Worm (Caenorhabditis elegans) whole organism, L1 larva: ENCODE data around the gene B0545.4.

ENCODE experiments used
- C04F5.9 ChIP-seq: sonication (generic microtip); optimal IDR thresholded peaks from 2 replicates; lab custom pipeline; 2016; ENCODE audit warnings: missing genetic modification characterization, missing compliant biosample characterization
- aha-1 ChIP-seq: fragments of 150-350 bp; optimal IDR thresholded peaks from 2 replicates; lab custom pipeline; 2014; ENCODE audit warnings: missing biosample characterization, missing genetic modification characterization
- blmp-1 ChIP-seq: fragments of 150-350 bp; optimal IDR thresholded peaks from 2 replicates; lab custom pipeline; 2014; ENCODE audit warnings: missing biosample characterization, missing genetic modification characterization
- ceh-63 ChIP-seq: fragments of 200-800 bp; sonication (Bioruptor generic); optimal IDR thresholded peaks from 2 replicates; lab custom pipeline; 2018; ENCODE audit warnings: mild to moderate bottlenecking, missing genetic modification characterization, missing compliant biosample characterization
- ceh-90 ChIP-seq: sonication (generic microtip); optimal IDR thresholded peaks from 2 replicates; lab custom pipeline; 2016; ENCODE audit warnings: missing genetic modification characterization, missing compliant biosample characterization
- ces-1 ChIP-seq: fragments of 150-350 bp; optimal IDR thresholded peaks from 2 replicates; lab custom pipeline; 2014; ENCODE audit warnings: missing biosample characterization, missing genetic modification reagents, missing genetic modification characterization
- dpl-1 ChIP-seq, 3 experiments: fragments of 150-350 bp in 2 of 3; sonication (generic microtip) in 1 of 3; optimal IDR thresholded peaks; 2 replicates each; lab custom pipeline; 2014 to 2017; ENCODE audit warnings: missing biosample characterization in 3 of 3, missing genetic modification characterization in 3 of 3, missing genetic modification reagents in 3 of 3
- dsc-1 ChIP-seq: sonication (generic microtip); optimal IDR thresholded peaks from 2 replicates; lab custom pipeline; 2016; ENCODE audit warnings: mild to moderate bottlenecking, missing genetic modification characterization, missing compliant biosample characterization
- efl-1 ChIP-seq, 4 experiments: fragments of 150-350 bp; optimal IDR thresholded peaks in 3 of 4; peaks in 1 of 4; 1 replicate in 1 of 4; 2 replicates in 3 of 4; lab custom pipeline; 2014; ENCODE audit warnings: missing biosample characterization in 2 of 4, missing genetic modification characterization in 2 of 4, missing genetic modification reagents in 2 of 4
- efl-3 ChIP-seq: fragments of 200-800 bp; sonication (Bioruptor generic); optimal IDR thresholded peaks from 2 replicates; lab custom pipeline; 2018; ENCODE audit warnings: mild to moderate bottlenecking, missing genetic modification characterization, missing compliant biosample characterization
- egl-13 ChIP-seq: sonication (generic microtip); optimal IDR thresholded peaks from 2 replicates; lab custom pipeline; 2016; ENCODE audit warnings: missing genotype, missing genetic modification reagents, missing genetic modification characterization, missing compliant biosample characterization
- fkh-10 ChIP-seq: sonication (generic microtip); optimal IDR thresholded peaks from 2 replicates; lab custom pipeline; 2017; ENCODE audit warnings: missing biosample characterization, missing genetic modification reagents, missing genetic modification characterization
- fkh-8 ChIP-seq: sonication (generic microtip); optimal IDR thresholded peaks from 2 replicates; lab custom pipeline; 2016; ENCODE audit warnings: mild to moderate bottlenecking, missing genetic modification characterization, missing compliant biosample characterization
- hlh-17 ChIP-seq: fragments of 200-800 bp; sonication (Bioruptor generic); optimal IDR thresholded peaks from 2 replicates; lab custom pipeline; 2018; ENCODE audit warnings: missing genetic modification characterization, mild to moderate bottlenecking, missing compliant biosample characterization, moderate library complexity, borderline replicate concordance
- hlh-4 ChIP-seq: sonication (generic microtip); optimal IDR thresholded peaks from 2 replicates; lab custom pipeline; 2016; ENCODE audit warnings: mild to moderate bottlenecking, missing genetic modification characterization, missing compliant biosample characterization
- jun-1 ChIP-seq: fragments of 150-350 bp; optimal IDR thresholded peaks from 2 replicates; lab custom pipeline; 2014; ENCODE audit warnings: missing biosample characterization, missing genetic modification reagents, missing genetic modification characterization
- lin-14 ChIP-seq: fragments of 200-800 bp; sonication (Bioruptor generic); optimal IDR thresholded peaks from 2 replicates; lab custom pipeline; 2018; ENCODE audit warnings: mild to moderate bottlenecking, missing genetic modification characterization, moderate library complexity, missing compliant biosample characterization
- lin-15B ChIP-seq: fragments of 150-350 bp; sonication (generic microtip); optimal IDR thresholded peaks from 3 replicates; lab custom pipeline; 2014; ENCODE audit warnings: missing biosample characterization, missing genetic modification characterization
- lin-35 ChIP-seq, 2 experiments: fragments of 150-350 bp; optimal IDR thresholded peaks; 2 replicates each; lab custom pipeline; 2014; ENCODE audit warnings: missing biosample characterization in 2 of 2, missing genetic modification characterization in 2 of 2, missing genetic modification reagents in 2 of 2
- lin-39 ChIP-seq: fragments of 150-350 bp; optimal IDR thresholded peaks from 2 replicates; lab custom pipeline; 2014; ENCODE audit warnings: missing biosample characterization, missing genetic modification reagents, missing genetic modification characterization
- lsy-2 ChIP-seq, 2 experiments: fragments of 150-350 bp; optimal IDR thresholded peaks; 2 replicates each; lab custom pipeline; 2014; ENCODE audit warnings: missing biosample characterization in 2 of 2, missing genetic modification characterization in 2 of 2
- mab-9 ChIP-seq: fragments of 200-800 bp; sonication (Bioruptor generic); IDR thresholded peaks from 2 replicates; pipeline ENCODE4 v1.3.6; 2022; ENCODE audit warnings: missing genetic modification reagents, missing genetic modification characterization, missing compliant biosample characterization
- mef-2 ChIP-seq: fragments of 150-350 bp; optimal IDR thresholded peaks from 2 replicates; lab custom pipeline; 2014; ENCODE audit warnings: missing biosample characterization, missing genetic modification characterization
- mep-1 ChIP-seq: fragments of 150-350 bp; optimal IDR thresholded peaks from 2 replicates; lab custom pipeline; 2014; ENCODE audit warnings: missing biosample characterization, missing genetic modification characterization
- nhr-47 ChIP-seq: sonication (generic microtip); optimal IDR thresholded peaks from 2 replicates; lab custom pipeline; 2016; ENCODE audit warnings: mild to moderate bottlenecking, missing genetic modification characterization, moderate library complexity, missing compliant biosample characterization
- nhr-71 ChIP-seq: sonication (generic microtip); optimal IDR thresholded peaks from 2 replicates; lab custom pipeline; 2016; ENCODE audit warnings: mild to moderate bottlenecking, missing genetic modification characterization, moderate library complexity, missing compliant biosample characterization
- nhr-77 ChIP-seq: fragments of 150-350 bp; optimal IDR thresholded peaks from 2 replicates; lab custom pipeline; 2014; ENCODE audit warnings: missing biosample characterization, missing genetic modification characterization
- nhr-85 ChIP-seq: sonication (generic microtip); peaks from one replicate; lab custom pipeline; 2016; ENCODE audit warnings: missing genetic modification characterization, inconsistent platforms, missing compliant biosample characterization
- nhr-90 ChIP-seq: sonication (generic microtip); optimal IDR thresholded peaks from 2 replicates; lab custom pipeline; 2016; ENCODE audit warnings: mild to moderate bottlenecking, missing genetic modification characterization, missing compliant biosample characterization; ENCODE audit not compliant: poor library complexity
- skn-1 ChIP-seq: fragments of 150-350 bp; optimal IDR thresholded peaks from 2 replicates; lab custom pipeline; 2014; ENCODE audit warnings: missing biosample characterization, missing genetic modification characterization
- snpc-4 ChIP-seq: fragments of 150-350 bp; optimal IDR thresholded peaks from 2 replicates; lab custom pipeline; 2014; ENCODE audit warnings: missing biosample characterization, missing genetic modification characterization
- sox-4 ChIP-seq: sonication (generic microtip); optimal IDR thresholded peaks from 2 replicates; lab custom pipeline; 2016; ENCODE audit warnings: missing genetic modification characterization, missing compliant biosample characterization
- sup-37 ChIP-seq: fragments of 200-800 bp; sonication (Bioruptor generic); optimal IDR thresholded peaks from 2 replicates; lab custom pipeline; 2018; ENCODE audit warnings: mild to moderate bottlenecking, missing genetic modification characterization, missing compliant biosample characterization
- tbx-2 ChIP-seq: sonication (generic microtip); optimal IDR thresholded peaks from 2 replicates; lab custom pipeline; 2016; ENCODE audit warnings: missing genetic modification characterization, missing compliant biosample characterization
- unc-62 ChIP-seq: fragments of 150-350 bp; optimal IDR thresholded peaks from 2 replicates; lab custom pipeline; 2014; ENCODE audit warnings: missing biosample characterization, missing genetic modification reagents, missing genetic modification characterization

B0545.4 gene

ce11 chrIV:97681-98080 lies 11.5 kb downstream of the B0545.4 start:
- TF ChIP-seq ceh-63 (GFP tag; lab: Kevin White, UChicago) = no peak
- peak; percentile 24 for TF ChIP-seq fkh-10
- no peak for TF ChIP-seq sox-4
- TF ChIP-seq lin-14 (GFP tag; lab: Kevin White, UChicago) = peak; percentile 6
- TF ChIP-seq nhr-71 (tag; lab: Kevin White, UChicago) = no peak

- TF ChIP-seq hlh-17 (GFP tag; lab: Kevin White, UChicago) = no peak
- no peak for TF ChIP-seq fkh-10
- no peak for TF ChIP-seq ces-1 (GFP tag; lab: Kevin White, UChicago)
- TF ChIP-seq ceh-90 (tag; lab: Kevin White, UChicago) = no peak
- no peak for TF ChIP-seq jun-1 (tag; lab: Kevin White, UChicago)
- no peak for TF ChIP-seq skn-1 (tag; lab: Kevin White, UChicago)
- TF ChIP-seq nhr-90 (tag; lab: Kevin White, UChicago) = no peak
- TF ChIP-seq sox-4 = no peak
- no peak for TF ChIP-seq nhr-85 (tag; lab: Kevin White, UChicago)
- TF ChIP-seq mef-2 (tag; lab: Kevin White, UChicago) = no peak
- no peak for TF ChIP-seq mab-9
- TF ChIP-seq mep-1 (tag; lab: Kevin White, UChicago) = no peak
- no peak for TF ChIP-seq lin-39 (tag; lab: Kevin White, UChicago)
- TF ChIP-seq snpc-4 (tag; lab: Kevin White, UChicago) = no peak
- no peak for TF ChIP-seq fkh-8 (tag; lab: Kevin White, UChicago)
- TF ChIP-seq dpl-1 (GFP tag; optimal IDR thresholded peaks at IDR 0.05; lab: Kevin White, UChicago) = no peak
Observed at ce11 chrIV:91680-92079, 17.5 kb downstream of the B0545.4 start, which contains the start of gene tpa-1. tpa-1 (plus strand) TSS chrIV:91980.

ce11 chrIV:89991-90390 lies 19.2 kb downstream of the B0545.4 start, which contains the start of gene scl-23:
scl-23 (minus strand) TSS chrIV:90091.
- no peak for TF ChIP-seq efl-3 (GFP tag; lab: Kevin White, UChicago)
- TF ChIP-seq nhr-47 (tag; lab: Kevin White, UChicago) = no peak
- no peak for TF ChIP-seq nhr-71 (tag; lab: Kevin White, UChicago)
- no peak for TF ChIP-seq C04F5.9 (tag; lab: Kevin White, UChicago)
- TF ChIP-seq lin-39 (tag; lab: Kevin White, UChicago) = no peak
- no peak for TF ChIP-seq lin-35 (GFP tag; optimal IDR thresholded peaks at IDR 0.05; lab: Kevin White, UChicago)
- TF ChIP-seq nhr-77 (tag; lab: Kevin White, UChicago) = no peak
- no peak for TF ChIP-seq egl-13 (tag; lab: Kevin White, UChicago)
- TF ChIP-seq dsc-1 (tag; lab: Kevin White, UChicago) = no peak
- no peak for TF ChIP-seq tbx-2
- TF ChIP-seq blmp-1 (tag; lab: Kevin White, UChicago) = no peak
- TF ChIP-seq dpl-1 (GFP tag; optimal IDR thresholded peaks at IDR 0.05; lab: Kevin White, UChicago) = no peak
- TF ChIP-seq sup-37 = no peak
- no peak for TF ChIP-seq ceh-90 (tag; lab: Kevin White, UChicago)
- TF ChIP-seq aha-1 (tag; lab: Kevin White, UChicago) = no peak
- TF ChIP-seq hlh-4 = no peak
- no peak for TF ChIP-seq mef-2 (tag; lab: Kevin White, UChicago)
- no peak for TF ChIP-seq lin-15B (tag; lab: Kevin White, UChicago)
- TF ChIP-seq unc-62 = no peak
- no peak for TF ChIP-seq lsy-2 (tag; optimal IDR thresholded peaks at IDR 0.05; lab: Kevin White, UChicago)

ce11 chrIV:86744-87143 lies 22.5 kb downstream of the B0545.4 start:
- TF ChIP-seq efl-1 (optimal IDR thresholded peaks at IDR 0.05; lab: Kevin White, UChicago) (no peak), efl-1 (GFP tag; optimal IDR thresholded peaks at IDR 0.05 in 1 of 2; lab: Kevin White, UChicago) (peak in 1 of 2 experiments; percentile 90), lin-35 (GFP tag; optimal IDR thresholded peaks at IDR 0.05; lab: Kevin White, UChicago) (no peak)
